Worm (Caenorhabditis elegans) whole organism, L3 larva: ENCODE measurements around the gene sru-6.

ENCODE experiments used
- R02D3.7 ChIP-seq: fragments of 150-350 bp; optimal IDR thresholded peaks from 2 replicates; lab custom pipeline; 2014; ENCODE audit warnings: missing biosample characterization, missing genetic modification characterization
- aly-2 ChIP-seq: fragments of 150-350 bp; optimal IDR thresholded peaks from 2 replicates; lab custom pipeline; 2014; ENCODE audit warnings: missing biosample characterization, missing genetic modification characterization
- elt-1 ChIP-seq: fragments of 150-350 bp; optimal IDR thresholded peaks from 2 replicates; lab custom pipeline; 2014; ENCODE audit warnings: missing biosample characterization, missing genetic modification characterization
- elt-3 ChIP-seq, 3 experiments: fragments of 150-350 bp in 1 of 3; sonication (generic microtip) in 2 of 3; optimal IDR thresholded peaks; 2 replicates in 2 of 3; 4 replicates in 1 of 3; lab custom pipeline; 2014 to 2017; ENCODE audit warnings: missing biosample characterization in 3 of 3, missing genetic modification characterization in 3 of 3
- fos-1 ChIP-seq: fragments of 150-350 bp; optimal IDR thresholded peaks from 2 replicates; lab custom pipeline; 2014; ENCODE audit warnings: missing biosample characterization, missing genetic modification characterization
- hmg-11 ChIP-seq: sonication (generic microtip); optimal IDR thresholded peaks from 2 replicates; lab custom pipeline; 2016; ENCODE audit warnings: missing genetic modification characterization, missing compliant biosample characterization
- mdl-1 ChIP-seq: fragments of 150-350 bp; optimal IDR thresholded peaks from 2 replicates; lab custom pipeline; 2014; ENCODE audit warnings: missing biosample characterization, missing genetic modification characterization
- nhr-12 ChIP-seq: fragments of 150-350 bp; optimal IDR thresholded peaks from 2 replicates; lab custom pipeline; 2014; ENCODE audit warnings: missing biosample characterization, missing genetic modification characterization
- nhr-237 ChIP-seq: fragments of 150-350 bp; optimal IDR thresholded peaks from 2 replicates; lab custom pipeline; 2014; ENCODE audit warnings: missing biosample characterization, missing genetic modification characterization
- nhr-76 ChIP-seq: fragments of 150-350 bp; sonication (generic microtip); optimal IDR thresholded peaks from 5 replicates; lab custom pipeline; 2014; ENCODE audit warnings: missing biosample characterization, missing genetic modification characterization
- nhr-77 ChIP-seq: fragments of 150-350 bp; optimal IDR thresholded peaks from 2 replicates; lab custom pipeline; 2014; ENCODE audit warnings: missing biosample characterization, missing genetic modification characterization
- skn-1 ChIP-seq: fragments of 150-350 bp; optimal IDR thresholded peaks from 2 replicates; lab custom pipeline; 2014; ENCODE audit warnings: missing biosample characterization, missing genetic modification characterization

- no peak for TF ChIP-seq skn-1 (tag; lab: Kevin White, UChicago)
- no peak for TF ChIP-seq nhr-12
- no peak for TF ChIP-seq elt-3 (tag; optimal IDR thresholded peaks at IDR 0.05; lab: Kevin White, UChicago)
- no peak for TF ChIP-seq nhr-77
- no peak for TF ChIP-seq hmg-11 (tag; lab: Kevin White, UChicago)
- TF ChIP-seq elt-1 (tag; lab: Kevin White, UChicago) = no peak
- TF ChIP-seq nhr-237 (tag; lab: Kevin White, UChicago) = no peak
- TF ChIP-seq aly-2 (tag; lab: Kevin White, UChicago) = no peak
- no peak for TF ChIP-seq fos-1 (tag; lab: Kevin White, UChicago)
- no peak for TF ChIP-seq R02D3.7 (tag; lab: Kevin White, UChicago)
- TF ChIP-seq nhr-76 (tag; lab: Kevin White, UChicago) = no peak
- no peak for TF ChIP-seq mdl-1 (tag; lab: Kevin White, UChicago)
Observed at ce11 chrIV:9450375-9450774, 40.0 kb upstream of the sru-6 start, which contains the start of gene cpin-1.
